Fruit fly (Drosophila melanogaster) whole organism, embryonic: ENCODE measurements around the gene Fbxl7.

ENCODE experiments used
- Adf1 ChIP-seq: fragments of 200-800 bp; sonication (Bioruptor generic); IDR thresholded peaks from 2 replicates; pipeline ENCODE4 v1.3.6; 2022; ENCODE audit warnings: missing biosample characterization, missing genetic modification characterization
- Asciz ChIP-seq: fragments of 200-800 bp; sonication (Bioruptor generic); optimal IDR thresholded peaks from 2 replicates; lab custom pipeline; 2017; ENCODE audit warnings: missing biosample characterization, mild to moderate bottlenecking, missing genetic modification characterization, missing genetic modification reagents
- BEAF-32 ChIP-seq: fragments of 200-800 bp; sonication (Bioruptor generic); optimal IDR thresholded peaks from 3 replicates; lab custom pipeline; 2017; ENCODE audit warnings: missing biosample characterization, missing genetic modification characterization, mild to moderate bottlenecking, moderate library complexity, missing genetic modification reagents
- CG10274 ChIP-seq: fragments of 200-800 bp; sonication (Bioruptor generic); optimal IDR thresholded peaks from 3 replicates; lab custom pipeline; 2017; ENCODE audit warnings: missing biosample characterization, mild to moderate bottlenecking, missing genetic modification characterization
- CG10366 ChIP-seq: fragments of 200-800 bp; sonication (Bioruptor generic); IDR thresholded peaks from 2 replicates; pipeline ENCODE4 v1.3.6; 2022; ENCODE audit warnings: missing biosample characterization, missing genetic modification characterization
- CG10462 ChIP-seq: fragments of 200-800 bp; sonication (Bioruptor generic); optimal IDR thresholded peaks from 2 replicates; lab custom pipeline; 2016; ENCODE audit warnings: missing biosample characterization, missing genetic modification characterization
- CG10565 ChIP-seq: fragments of 200-800 bp; sonication (Bioruptor generic); optimal IDR thresholded peaks from 3 replicates; lab custom pipeline; 2016; ENCODE audit warnings: missing biosample characterization, mild to moderate bottlenecking, missing genetic modification characterization
- CG10959 ChIP-seq: fragments of 200-800 bp; sonication (Bioruptor generic); IDR thresholded peaks from 2 replicates; pipeline ENCODE4 v1.3.6; 2022; ENCODE audit warnings: missing biosample characterization, missing genetic modification characterization
- CG11695 ChIP-seq: fragments of 200-800 bp; sonication (Bioruptor generic); IDR thresholded peaks from 3 replicates; pipeline ENCODE4 v1.3.6; 2022; ENCODE audit warnings: missing biosample characterization, missing genetic modification characterization
- CG12071 ChIP-seq: fragments of 200-800 bp; sonication (Bioruptor generic); optimal IDR thresholded peaks from 3 replicates; lab custom pipeline; 2018; ENCODE audit warnings: missing biosample characterization, mild to moderate bottlenecking, missing genetic modification characterization
- CG15696 ChIP-seq: fragments of 200-800 bp; sonication (Bioruptor generic); optimal IDR thresholded peaks from 2 replicates; lab custom pipeline; 2019; ENCODE audit warnings: missing biosample characterization, mild to moderate bottlenecking, missing genetic modification characterization, moderate library complexity
- CG17568 ChIP-seq: fragments of 200-800 bp; sonication (Bioruptor generic); optimal IDR thresholded peaks from 2 replicates; lab custom pipeline; 2018; ENCODE audit warnings: missing biosample characterization, mild to moderate bottlenecking, missing genetic modification characterization, moderate library complexity
- CG1792 ChIP-seq: fragments of 200-800 bp; sonication (Bioruptor generic); optimal IDR thresholded peaks from 2 replicates; lab custom pipeline; 2016; ENCODE audit warnings: missing biosample characterization, missing genetic modification characterization
- CG18619 ChIP-seq: fragments of 200-800 bp; sonication (Bioruptor generic); optimal IDR thresholded peaks from 3 replicates; lab custom pipeline; 2017; ENCODE audit warnings: missing biosample characterization, mild to moderate bottlenecking, missing genetic modification characterization
- CG6654 ChIP-seq: fragments of 200-800 bp; sonication (Bioruptor generic); optimal IDR thresholded peaks from 2 replicates; lab custom pipeline; 2017; ENCODE audit warnings: missing biosample characterization, mild to moderate bottlenecking, missing genetic modification characterization
- CG6765 ChIP-seq: fragments of 200-800 bp; sonication (Bioruptor generic); optimal IDR thresholded peaks from 3 replicates; lab custom pipeline; 2017; ENCODE audit warnings: missing biosample characterization, mild to moderate bottlenecking, missing genetic modification characterization
- CG7963 ChIP-seq: fragments of 200-800 bp; sonication (Bioruptor generic); IDR thresholded peaks from 3 replicates; pipeline ENCODE4 v1.3.6; 2022; ENCODE audit warnings: missing biosample characterization, missing genetic modification characterization; ENCODE audit not compliant: partially characterized antibody
- CG8944 ChIP-seq: fragments of 200-800 bp; sonication (Bioruptor generic); optimal IDR thresholded peaks from 3 replicates; lab custom pipeline; 2016; ENCODE audit warnings: missing biosample characterization, missing genetic modification characterization
- CG9437 ChIP-seq: fragments of 200-800 bp; sonication (Bioruptor generic); optimal IDR thresholded peaks from 2 replicates; lab custom pipeline; 2018; ENCODE audit warnings: missing biosample characterization, mild to moderate bottlenecking, missing genetic modification characterization
- CG9609 ChIP-seq: fragments of 200-800 bp; sonication (Bioruptor generic); optimal IDR thresholded peaks from 3 replicates; lab custom pipeline; 2016; ENCODE audit warnings: missing biosample characterization, missing genetic modification characterization
- Deaf1 ChIP-seq: fragments of 200-800 bp; optimal IDR thresholded peaks from 3 replicates; lab custom pipeline; 2019; ENCODE audit warnings: missing biosample characterization, mild to moderate bottlenecking, missing genetic modification characterization, moderate library complexity
- Dip2 ChIP-seq: fragments of 200-800 bp; sonication (Bioruptor generic); IDR thresholded peaks from 2 replicates; pipeline ENCODE4 v1.3.6; 2022; ENCODE audit warnings: missing biosample characterization, missing genetic modification characterization
- Dll ChIP-seq: fragments of 200-800 bp; sonication (Bioruptor generic); IDR thresholded peaks from 4 replicates; pipeline ENCODE4 v1.3.6; 2022; ENCODE audit warnings: missing biosample characterization, missing genetic modification characterization; ENCODE audit not compliant: partially characterized antibody
- HHEX ChIP-seq: fragments of 200-800 bp; sonication (Bioruptor generic); optimal IDR thresholded peaks from 3 replicates; lab custom pipeline; 2017; ENCODE audit warnings: missing biosample characterization, mild to moderate bottlenecking, missing genetic modification characterization, missing genetic modification reagents
- Hmx ChIP-seq: fragments of 200-800 bp; sonication (Bioruptor generic); optimal IDR thresholded peaks from 2 replicates; lab custom pipeline; 2016; ENCODE audit warnings: missing biosample characterization, missing genetic modification characterization
- Mes4 ChIP-seq: fragments of 200-800 bp; sonication (Bioruptor generic); optimal IDR thresholded peaks from 2 replicates; lab custom pipeline; 2016; ENCODE audit warnings: missing biosample characterization, missing genetic modification characterization
- Rx ChIP-seq: fragments of 200-800 bp; sonication (Bioruptor generic); IDR thresholded peaks from 2 replicates; pipeline ENCODE4 v1.3.6; 2022; ENCODE audit warnings: missing biosample characterization, missing genetic modification characterization
- Scr ChIP-seq: fragments of 200-800 bp; sonication (Bioruptor generic); IDR thresholded peaks from 2 replicates; pipeline ENCODE4 v1.3.6; 2022; ENCODE audit warnings: missing biosample characterization, missing genetic modification characterization; ENCODE audit not compliant: partially characterized antibody
- Sry-β ChIP-seq: fragments of 200-800 bp; sonication (Bioruptor generic); optimal IDR thresholded peaks from 2 replicates; lab custom pipeline; 2018; ENCODE audit warnings: missing biosample characterization, mild to moderate bottlenecking, missing genetic modification characterization, moderate library complexity
- amos ChIP-seq: fragments of 200-800 bp; sonication (Bioruptor generic); IDR thresholded peaks from 2 replicates; pipeline ENCODE4 v1.3.6; 2022; ENCODE audit warnings: missing biosample characterization, missing genetic modification characterization; ENCODE audit not compliant: partially characterized antibody
- ato ChIP-seq: fragments of 200-800 bp; sonication (Bioruptor generic); IDR thresholded peaks from 2 replicates; pipeline ENCODE4 v1.3.6; 2022; ENCODE audit warnings: missing biosample characterization, missing genetic modification characterization; ENCODE audit not compliant: partially characterized antibody
- bab2 ChIP-seq: fragments of 200-800 bp; sonication (Bioruptor generic); optimal IDR thresholded peaks from 2 replicates; lab custom pipeline; 2016; ENCODE audit warnings: missing biosample characterization, missing genetic modification characterization
- bcd ChIP-seq: fragments of 200-800 bp; sonication (Bioruptor generic); optimal IDR thresholded peaks from 2 replicates; lab custom pipeline; 2017; ENCODE audit warnings: missing biosample characterization, mild to moderate bottlenecking, missing genetic modification characterization
- dm ChIP-seq: fragments of 200-800 bp; sonication (Bioruptor generic); optimal IDR thresholded peaks from 3 replicates; lab custom pipeline; 2016; ENCODE audit warnings: missing biosample characterization, missing genetic modification characterization
- fd64A ChIP-seq: fragments of 200-800 bp; sonication (Bioruptor generic); optimal IDR thresholded peaks from 3 replicates; lab custom pipeline; 2018; ENCODE audit warnings: missing biosample characterization, mild to moderate bottlenecking, missing genetic modification characterization
- gfzf ChIP-seq: fragments of 200-800 bp; sonication (Bioruptor generic); optimal IDR thresholded peaks from 2 replicates; lab custom pipeline; 2016; ENCODE audit warnings: missing biosample characterization, mild to moderate bottlenecking, missing genetic modification characterization, moderate library complexity
- gro ChIP-seq: fragments of 200-800 bp; sonication (Bioruptor generic); optimal IDR thresholded peaks from 2 replicates; lab custom pipeline; 2016; ENCODE audit warnings: missing biosample characterization, missing genetic modification characterization
- gsb-n ChIP-seq: fragments of 200-800 bp; sonication (Bioruptor generic); optimal IDR thresholded peaks from 3 replicates; lab custom pipeline; 2018; ENCODE audit warnings: missing biosample characterization, mild to moderate bottlenecking, missing genetic modification characterization
- insv ChIP-seq, 2 experiments: fragments of 200-800 bp; sonication (Bioruptor generic); optimal IDR thresholded peaks; 3 replicates each; lab custom pipeline; 2016 to 2018; ENCODE audit warnings: missing biosample characterization in 2 of 2, missing genetic modification characterization in 2 of 2
- inv ChIP-seq: fragments of 200-800 bp; sonication (Bioruptor generic); IDR thresholded peaks from 2 replicates; pipeline ENCODE4 v1.3.6; 2022; ENCODE audit warnings: missing biosample characterization, missing genetic modification characterization; ENCODE audit not compliant: partially characterized antibody
- jing ChIP-seq: fragments of 200-800 bp; sonication (Bioruptor generic); optimal IDR thresholded peaks from 2 replicates; lab custom pipeline; 2018; ENCODE audit warnings: missing biosample characterization, mild to moderate bottlenecking, missing genetic modification characterization
- klu ChIP-seq: fragments of 200-800 bp; sonication (Bioruptor generic); IDR thresholded peaks from 2 replicates; pipeline ENCODE4 v1.3.6; 2022; ENCODE audit warnings: missing biosample characterization, missing genetic modification characterization
- luna ChIP-seq: fragments of 200-800 bp; sonication (Bioruptor generic); optimal IDR thresholded peaks from 2 replicates; lab custom pipeline; 2016; ENCODE audit warnings: missing biosample characterization, missing genetic modification characterization
- pan ChIP-seq, 4 experiments: fragments of >200 bp in 3 of 4; fragments of 200-800 bp in 1 of 4; sonication (Bioruptor generic) in 1 of 4; optimal IDR thresholded peaks in 3 of 4; IDR thresholded peaks in 1 of 4; 2 replicates each; pipeline versions ENCODE4 v1.3.6 to Lab custom; 2017 to 2022; ENCODE audit warnings: missing biosample characterization in 2 of 4, missing genetic modification characterization in 2 of 4, mixed read lengths in 1 of 4
- peb ChIP-seq: fragments of 200-800 bp; sonication (Bioruptor generic); IDR thresholded peaks from 2 replicates; pipeline ENCODE4 v1.3.6; 2022; ENCODE audit warnings: missing biosample characterization, missing genetic modification characterization
- repo ChIP-seq: fragments of 200-800 bp; sonication (Bioruptor generic); optimal IDR thresholded peaks from 2 replicates; lab custom pipeline; 2016; ENCODE audit warnings: missing biosample characterization, missing genetic modification characterization
- schlank ChIP-seq: fragments of 200-800 bp; sonication (Bioruptor generic); optimal IDR thresholded peaks from 2 replicates; lab custom pipeline; 2018; ENCODE audit warnings: missing biosample characterization, mild to moderate bottlenecking, missing genetic modification characterization
- sd ChIP-seq: fragments of 200-800 bp; sonication (Bioruptor generic); optimal IDR thresholded peaks from 3 replicates; lab custom pipeline; 2018; ENCODE audit warnings: missing biosample characterization, mild to moderate bottlenecking, missing genetic modification characterization, moderate library complexity
- sob ChIP-seq: fragments of 200-800 bp; sonication (Bioruptor generic); IDR thresholded peaks from 2 replicates; pipeline ENCODE4 v1.3.6; 2022; ENCODE audit warnings: missing biosample characterization, missing genetic modification characterization
- tio ChIP-seq: fragments of 200-800 bp; sonication (Bioruptor generic); optimal IDR thresholded peaks from 2 replicates; lab custom pipeline; 2017; ENCODE audit warnings: missing biosample characterization, missing genetic modification characterization, inconsistent platforms

The Fbxl7 gene

dm6 chr3R:15965169-15965568 is 44.5 kb downstream of the Fbxl7 start, which contains the start of the genes CG32856 and Rbf2 (continued):
- peak; percentile 78 for TF ChIP-seq bab2
- peak; percentile 71 for TF ChIP-seq CG18619 (GFP tag; lab: Kevin White, UChicago)
- TF ChIP-seq Dll (GFP tag; lab: Robert Waterston, UW) = peak; percentile 78
- TF ChIP-seq Hmx (GFP tag; lab: Kevin White, UChicago) = no peak
- peak; percentile 80 for TF ChIP-seq CG10366 (GFP tag; lab: Robert Waterston, UW)
- peak; percentile 78 for TF ChIP-seq gsb-n (tag; lab: Kevin White, UChicago)
- TF ChIP-seq CG6654 = no peak
- TF ChIP-seq peb (GFP tag; lab: Robert Waterston, UW) = no peak
- peak; percentile 15 for TF ChIP-seq gro (GFP tag; lab: Kevin White, UChicago)
- no peak for TF ChIP-seq CG1792
- no peak for TF ChIP-seq CG11695 (GFP tag; lab: Robert Waterston, UW)
- TF ChIP-seq klu (GFP tag; lab: Robert Waterston, UW) = no peak
- peak; percentile 62 for TF ChIP-seq inv (GFP tag; lab: Robert Waterston, UW)
- peak in 1 of 2 experiments; percentile 39 for TF ChIP-seq insv (GFP tag; optimal IDR thresholded peaks at IDR 0.05; lab: Kevin White, UChicago)
- peak; percentile 64; the same call in 1 of the 2 replicates for TF ChIP-seq Adf1 (GFP tag; lab: Robert Waterston, UW)
- peak; percentile 78 for TF ChIP-seq Scr (GFP tag; lab: Robert Waterston, UW)
- peak; percentile 50 for TF ChIP-seq CG6765 (GFP tag; lab: Kevin White, UChicago)
- TF ChIP-seq tio (GFP tag; lab: Kevin White, UChicago) = no peak
- TF ChIP-seq amos (GFP tag; lab: Robert Waterston, UW) = peak; percentile 75
- peak; percentile 68 for TF ChIP-seq CG9609 (GFP tag; lab: Kevin White, UChicago)
- peak; percentile 79 for TF ChIP-seq BEAF-32 (GFP tag; lab: Kevin White, UChicago)
- TF ChIP-seq Sry-β (GFP tag; lab: Kevin White, UChicago) = no peak
- TF ChIP-seq CG10565 (GFP tag; lab: Kevin White, UChicago) = no peak
- TF ChIP-seq Deaf1 (tag; lab: Kevin White, UChicago) = no peak
- TF ChIP-seq ato (GFP tag; lab: Robert Waterston, UW) = peak; percentile 89
- TF ChIP-seq pan (optimal IDR thresholded peaks at IDR 0.05; lab: Kevin White, UChicago) = no peak
- no peak for TF ChIP-seq pan (GFP tag; optimal IDR thresholded peaks at IDR 0.05 in 1 of 2, IDR thresholded peaks at IDR 0.05 in 1 of 2)
- TF ChIP-seq dm (GFP tag; lab: Kevin White, UChicago) = peak; percentile 71
- TF ChIP-seq CG10462 (GFP tag; lab: Kevin White, UChicago) = peak; percentile 61
- no peak for TF ChIP-seq CG17568 (GFP tag; lab: Kevin White, UChicago)
- no peak for TF ChIP-seq bcd
- TF ChIP-seq sob = peak; percentile 44; the same call in 1 of the 2 replicates
- TF ChIP-seq CG10274 (GFP tag; lab: Kevin White, UChicago) = no peak
- TF ChIP-seq Rx (GFP tag; lab: Robert Waterston, UW) = no peak
- peak; percentile 90 for TF ChIP-seq CG7963
- TF ChIP-seq gfzf = peak; percentile 28
- no peak for TF ChIP-seq HHEX
- TF ChIP-seq schlank (tag; lab: Kevin White, UChicago) = peak; percentile 6
- TF ChIP-seq CG8944 (GFP tag; lab: Kevin White, UChicago) = peak; percentile 16
- TF ChIP-seq fd64A (GFP tag; lab: Kevin White, UChicago) = no peak
- TF ChIP-seq CG9437 = peak; percentile 73
- no peak for TF ChIP-seq Dip2 (GFP tag; lab: Robert Waterston, UW)
- no peak for TF ChIP-seq CG12071 (GFP tag; lab: Kevin White, UChicago)
- TF ChIP-seq jing (GFP tag; lab: Kevin White, UChicago) = peak; percentile 49
- TF ChIP-seq sd (tag; lab: Kevin White, UChicago) = no peak
- TF ChIP-seq Asciz = no peak
- peak; percentile 68 for TF ChIP-seq Mes4 (GFP tag; lab: Kevin White, UChicago)
- TF ChIP-seq repo (GFP tag; lab: Kevin White, UChicago) = no peak
- no peak for TF ChIP-seq CG10959 (GFP tag; lab: Robert Waterston, UW)
- peak; percentile 50 for TF ChIP-seq luna
- TF ChIP-seq CG15696 (tag; lab: Kevin White, UChicago) = no peak
